Worm (Caenorhabditis elegans): ENCODE measurements around the gene pals-27.
A peak's percentile ranks its signal among the peaks of the same experiment; 100 is the strongest.

The pals-27 gene

DNA sequence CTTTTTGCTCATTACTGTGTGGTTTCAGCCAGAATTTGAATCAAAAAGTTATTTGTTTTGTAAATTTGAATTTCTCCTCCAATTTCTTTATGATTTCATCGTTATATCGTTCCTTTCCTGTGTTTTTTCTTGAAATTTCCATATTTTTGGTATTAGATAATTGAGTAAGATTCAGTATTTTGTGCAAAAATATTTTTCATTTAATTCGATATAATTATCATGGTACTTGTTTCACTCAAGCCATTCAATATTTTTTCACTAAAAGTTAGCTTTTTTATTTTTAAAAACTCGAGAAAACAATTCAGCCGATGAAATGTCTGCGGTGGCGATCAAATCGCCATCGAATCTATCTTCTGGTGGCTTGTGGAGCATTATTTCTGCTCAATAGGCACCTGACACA is 36.4 kb upstream of the pals-27 start, which contains the start of gene hse-5:
hse-5 (plus strand) TSS at position 301 of the 400 bp plus-strand sequence.
- TF ChIP-seq hif-1 (tag; optimal IDR thresholded peaks at IDR 0.05): no peak
- no peak for TF ChIP-seq egl-27 (tag; optimal IDR thresholded peaks at IDR 0.05)
- TF ChIP-seq zag-1 (tag; optimal IDR thresholded peaks at IDR 0.05): no peak
- TF ChIP-seq aly-2 (tag; optimal IDR thresholded peaks at IDR 0.05): no peak
- no peak for TF ChIP-seq lir-3 (tag; optimal IDR thresholded peaks at IDR 0.05)
- TF ChIP-seq nhr-237 (tag; optimal IDR thresholded peaks at IDR 0.05): no peak
- TF ChIP-seq daf-19 (GFP tag; conservative IDR thresholded peaks at IDR 0.05): no peak
- TF ChIP-seq F10B5.3 (tag; optimal IDR thresholded peaks at IDR 0.05): no peak
- no peak for TF ChIP-seq ztf-11 (tag; optimal IDR thresholded peaks at IDR 0.05)
- TF ChIP-seq nhr-111 (GFP tag; optimal IDR thresholded peaks at IDR 0.05): no peak

DNA sequence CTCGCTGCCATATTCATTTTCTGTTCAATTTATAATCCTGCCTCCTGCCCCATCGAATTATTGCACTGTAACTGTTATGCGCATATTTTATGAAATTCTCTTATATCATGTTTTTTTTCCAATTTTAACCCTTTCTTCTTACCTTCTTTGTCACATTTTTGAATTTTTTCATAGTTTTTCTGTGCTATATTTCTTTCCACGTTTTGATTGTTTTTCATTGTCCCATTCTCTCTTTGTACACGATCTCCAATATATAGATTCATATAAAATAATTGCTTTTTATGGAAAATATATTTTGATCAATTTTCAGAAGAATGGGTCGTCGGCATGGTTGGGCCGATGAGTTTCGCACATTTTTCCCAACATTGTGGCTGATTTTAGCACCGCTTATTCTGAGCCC is 31.6 kb upstream of the pals-27 start, which contains the start of gene B0285.6:
B0285.6 (plus strand) TSS at position 301 of the 400 bp plus-strand sequence.
- TF ChIP-seq lin-13 (GFP tag; optimal IDR thresholded peaks at IDR 0.05): no peak
- TF ChIP-seq fkh-10 (GFP tag; optimal IDR thresholded peaks at IDR 0.05): no peak
- no peak for TF ChIP-seq jun-1 (tag; optimal IDR thresholded peaks at IDR 0.05)
- TF ChIP-seq ces-1 (GFP tag; optimal IDR thresholded peaks at IDR 0.05): no peak
- TF ChIP-seq nhr-28 (tag; optimal IDR thresholded peaks at IDR 0.05): no peak

DNA sequence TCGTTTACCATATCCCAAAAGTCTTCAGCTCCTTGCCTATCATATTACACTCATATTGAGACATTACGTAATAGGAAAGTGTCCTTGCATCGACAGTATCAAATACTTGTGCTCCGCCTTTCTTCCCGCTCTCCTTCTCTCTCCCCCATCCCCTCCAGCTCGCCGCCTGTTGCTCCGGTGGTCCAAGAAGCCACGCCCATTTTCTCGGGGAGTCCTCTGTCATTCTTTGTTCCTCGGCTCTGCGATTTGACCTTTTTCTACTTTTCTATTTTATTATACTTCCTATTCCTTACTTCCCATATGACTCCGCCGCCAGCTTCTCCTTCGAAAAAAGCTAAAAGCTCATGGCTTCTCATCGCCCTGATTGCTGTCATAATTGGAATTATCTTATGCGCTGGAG is 25.1 kb upstream of the pals-27 start, which contains the start of gene mnp-1:
mnp-1 (plus strand) TSS at position 211 of the 400 bp plus-strand sequence.
- TF ChIP-seq set-16 (GFP tag; IDR thresholded peaks at IDR 0.05): peak; percentile 65
- no peak for TF ChIP-seq daf-19 (GFP tag; conservative IDR thresholded peaks at IDR 0.05)
- TF ChIP-seq F49E8.2 (tag; optimal IDR thresholded peaks at IDR 0.05; ENCODE audit: borderline replicate concordance): no peak

DNA sequence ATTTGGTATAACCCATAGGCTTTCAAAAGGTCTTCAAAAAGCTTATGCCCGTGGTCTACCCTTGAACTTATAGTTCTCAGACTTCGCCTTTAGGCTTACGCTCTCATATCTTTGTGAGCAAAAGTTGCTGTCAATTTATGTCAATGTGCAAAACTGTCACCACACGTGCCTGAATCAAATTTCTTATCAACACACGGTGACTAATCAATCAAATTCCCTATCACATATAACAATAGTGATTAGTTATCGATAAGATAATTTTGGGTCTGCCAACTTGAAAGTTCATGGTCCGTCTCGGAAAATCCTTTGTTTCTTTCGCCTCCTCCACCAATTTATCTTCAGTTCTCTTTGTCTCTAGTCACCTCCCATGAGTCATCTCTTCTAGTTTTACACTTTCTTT is 24.0 kb upstream of the pals-27 start:
- TF ChIP-seq F10B5.3 (tag; optimal IDR thresholded peaks at IDR 0.05): no peak
- no peak for TF ChIP-seq ces-1 (GFP tag; optimal IDR thresholded peaks at IDR 0.05)
- no peak for TF ChIP-seq php-3 (GFP tag; IDR thresholded peaks at IDR 0.05)
- no peak for TF ChIP-seq sdz-12 (GFP tag; optimal IDR thresholded peaks at IDR 0.05)
- TF ChIP-seq R02D3.7 (tag; optimal IDR thresholded peaks at IDR 0.05): no peak
- TF ChIP-seq mxl-3 (GFP tag; optimal IDR thresholded peaks at IDR 0.05): peak; percentile 14
- no peak for TF ChIP-seq lin-13 (GFP tag; optimal IDR thresholded peaks at IDR 0.05)
- TF ChIP-seq lir-3 (tag; optimal IDR thresholded peaks at IDR 0.05): no peak
- TF ChIP-seq F26F4.8 (GFP tag; conservative IDR thresholded peaks at IDR 0.05): no peak
- TF ChIP-seq hlh-30 (tag; optimal IDR thresholded peaks at IDR 0.05; ENCODE audit: insufficient read depth): no peak
- no peak for TF ChIP-seq F37D6.2 (tag; optimal IDR thresholded peaks at IDR 0.05)
- no peak for TF ChIP-seq dmd-8 (GFP tag; IDR thresholded peaks at IDR 0.05)
- TF ChIP-seq hlh-11 (tag; optimal IDR thresholded peaks at IDR 0.05): no peak
- TF ChIP-seq pqm-1 (tag; optimal IDR thresholded peaks at IDR 0.05): peak; percentile 72
- no peak for TF ChIP-seq F49E8.2 (tag; optimal IDR thresholded peaks at IDR 0.05; ENCODE audit: borderline replicate concordance)

DNA sequence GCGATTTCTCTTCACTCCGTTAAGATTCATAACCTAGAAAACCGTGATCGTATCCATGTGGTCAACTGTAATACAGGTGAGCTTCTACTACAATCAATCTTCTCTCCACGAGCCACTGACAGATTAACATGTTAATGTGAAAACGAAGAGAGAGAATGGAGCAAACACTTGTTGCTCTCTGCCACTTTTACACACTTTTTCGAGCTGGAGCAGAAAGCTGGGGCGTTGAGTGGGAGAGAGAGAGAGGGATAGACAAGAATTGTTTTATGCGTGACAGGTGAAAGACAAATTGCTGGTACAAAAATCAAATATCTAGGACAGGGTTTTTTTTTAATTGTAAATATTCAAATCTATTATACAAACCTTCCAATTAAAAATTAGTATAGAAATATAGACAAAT is 23.1 kb upstream of the pals-27 start:
- TF ChIP-seq saeg-2 (GFP tag; IDR thresholded peaks at IDR 0.05): no peak
- TF ChIP-seq snpc-4 (tag; optimal IDR thresholded peaks at IDR 0.05): no peak
- no peak for TF ChIP-seq F37D6.2 (tag; optimal IDR thresholded peaks at IDR 0.05)
- TF ChIP-seq daf-8 (GFP tag; IDR thresholded peaks at IDR 0.05): no peak
- no peak for TF ChIP-seq madf-9 (GFP tag; conservative IDR thresholded peaks at IDR 0.05)
- no peak for TF ChIP-seq ztf-11 (tag; optimal IDR thresholded peaks at IDR 0.05)
- no peak for TF ChIP-seq zag-1 (tag; optimal IDR thresholded peaks at IDR 0.05)
- no peak for TF ChIP-seq php-3 (GFP tag; IDR thresholded peaks at IDR 0.05)
- TF ChIP-seq nhr-42 (GFP tag; IDR thresholded peaks at IDR 0.05): no peak
- TF ChIP-seq dmd-8 (GFP tag; IDR thresholded peaks at IDR 0.05): no peak
- no peak for TF ChIP-seq ceh-82 (tag; optimal IDR thresholded peaks at IDR 0.05)
- TF ChIP-seq hmg-1.1 (GFP tag; IDR thresholded peaks at IDR 0.05): no peak
- TF ChIP-seq nhr-237 (tag; optimal IDR thresholded peaks at IDR 0.05): no peak
- TF ChIP-seq unc-62 (GFP tag; optimal IDR thresholded peaks at IDR 0.05 in 1 of 2): no peak
- TF ChIP-seq unc-62 (tag; optimal IDR thresholded peaks at IDR 0.05): no peak
- TF ChIP-seq spr-3 (GFP tag; optimal IDR thresholded peaks at IDR 0.05): no peak
- no peak for TF ChIP-seq unc-130 (GFP tag; optimal IDR thresholded peaks at IDR 0.05)
- TF ChIP-seq nhr-6 (tag; optimal IDR thresholded peaks at IDR 0.05): no peak
- TF ChIP-seq nhr-76 (tag; optimal IDR thresholded peaks at IDR 0.05): no peak
- TF ChIP-seq lim-7 (GFP tag; IDR thresholded peaks at IDR 0.05): no peak
- TF ChIP-seq pqm-1 (tag; optimal IDR thresholded peaks at IDR 0.05): no peak
